Worm (Caenorhabditis elegans) whole organism, young adult: ENCODE measurements around the gene C27D9.1.

ENCODE experiments used
- akir-1 ChIP-seq: fragments of 200-800 bp; sonication (Bioruptor generic); optimal IDR thresholded peaks from 2 replicates; lab custom pipeline; 2018; ENCODE audit warnings: mild to moderate bottlenecking, missing genetic modification characterization, moderate library complexity, missing compliant biosample characterization
- snpc-4 ChIP-seq, 5 experiments: fragments of 150-350 bp in 1 of 5; sonication (generic microtip) in 4 of 5; optimal IDR thresholded peaks; 2 replicates each; lab custom pipeline; 2014 to 2018; ENCODE audit warnings: missing genetic modification characterization in 5 of 5, missing biosample characterization in 3 of 5, antibody characterized with exemption in 2 of 5, mild to moderate bottlenecking in 2 of 5, missing compliant biosample characterization in 2 of 5, missing genotype in 2 of 5, moderate library complexity in 2 of 5, missing genetic modification reagents in 1 of 5
- unc-62 ChIP-seq: fragments of 150-350 bp; optimal IDR thresholded peaks from 2 replicates; lab custom pipeline; 2014; ENCODE audit warnings: missing biosample characterization, missing genetic modification reagents, missing genetic modification characterization

ce11 chrII:4715676-4716075 is 37.5 kb upstream of the C27D9.1 start, which contains the start of gene F41C3.8:
- no peak for TF ChIP-seq snpc-4 (GFP tag; optimal IDR thresholded peaks at IDR 0.05; lab: Kevin White, UChicago)
- TF ChIP-seq snpc-4 (tag; optimal IDR thresholded peaks at IDR 0.05; lab: Kevin White, UChicago), result no peak
- no peak for TF ChIP-seq unc-62 (GFP tag; lab: Kevin White, UChicago)
- TF ChIP-seq akir-1 (GFP tag; lab: Kevin White, UChicago), result no peak
